Fruit fly (Drosophila melanogaster) whole organism, embryonic: ENCODE data around the gene CG3703.

Source experiments
- CG11247 ChIP-seq: fragments of 200-800 bp; sonication (Bioruptor generic); IDR thresholded peaks from 2 replicates; pipeline ENCODE4 v1.3.6; 2022; ENCODE audit warnings: missing biosample characterization, missing genetic modification characterization
- CG12659 ChIP-seq: fragments of 200-800 bp; sonication (Bioruptor generic); optimal IDR thresholded peaks from 3 replicates; lab custom pipeline; 2017; ENCODE audit warnings: mild to moderate bottlenecking, missing biosample characterization, missing genetic modification reagents, missing genetic modification characterization
- CG12942 ChIP-seq: fragments of 200-800 bp; sonication (Bioruptor generic); optimal IDR thresholded peaks from 3 replicates; lab custom pipeline; 2016; ENCODE audit warnings: missing biosample characterization, missing genetic modification characterization
- CG1603 ChIP-seq: fragments of 200-800 bp; sonication (Bioruptor generic); optimal IDR thresholded peaks from 2 replicates; lab custom pipeline; 2019; ENCODE audit warnings: missing biosample characterization, mild to moderate bottlenecking, missing genetic modification characterization, moderate library complexity
- CG16813 ChIP-seq: fragments of 200-800 bp; sonication (Bioruptor generic); IDR thresholded peaks from 3 replicates; pipeline ENCODE4 v1.3.6; 2022; ENCODE audit warnings: missing biosample characterization, missing genetic modification characterization; ENCODE audit not compliant: partially characterized antibody
- CG17802 ChIP-seq: fragments of 200-800 bp; sonication (Bioruptor generic); optimal IDR thresholded peaks from 2 replicates; lab custom pipeline; 2018; ENCODE audit warnings: missing biosample characterization, mild to moderate bottlenecking, missing genetic modification characterization, moderate library complexity
- CG18599 ChIP-seq: fragments of 200-800 bp; sonication (Bioruptor generic); optimal IDR thresholded peaks from 3 replicates; lab custom pipeline; 2017; ENCODE audit warnings: missing biosample characterization, missing genetic modification characterization, mild to moderate bottlenecking, moderate library complexity, missing genetic modification reagents
- CG2116 ChIP-seq: fragments of 200-800 bp; sonication (Bioruptor generic); optimal IDR thresholded peaks from 3 replicates; lab custom pipeline; 2018; ENCODE audit warnings: missing biosample characterization, mild to moderate bottlenecking, missing genetic modification characterization
- CG2129 ChIP-seq: fragments of 200-800 bp; sonication (Bioruptor generic); IDR thresholded peaks from 2 replicates; pipeline ENCODE4 v1.3.6; 2022; ENCODE audit warnings: missing biosample characterization, missing genetic modification characterization; ENCODE audit not compliant: partially characterized antibody
- CG31441 ChIP-seq: fragments of 200-800 bp; sonication (Bioruptor generic); IDR thresholded peaks from 2 replicates; pipeline ENCODE4 v1.3.6; 2022; ENCODE audit warnings: missing biosample characterization, missing genetic modification characterization
- CG3281 ChIP-seq: fragments of 200-800 bp; sonication (Bioruptor generic); optimal IDR thresholded peaks from 3 replicates; lab custom pipeline; 2017; ENCODE audit warnings: missing biosample characterization, mild to moderate bottlenecking, missing genetic modification characterization
- CG34224 ChIP-seq: fragments of 200-800 bp; sonication (Bioruptor generic); IDR thresholded peaks from 3 replicates; pipeline ENCODE4 v1.3.6; 2022; ENCODE audit warnings: missing biosample characterization, missing genetic modification characterization; ENCODE audit not compliant: partially characterized antibody
- CG6765 ChIP-seq: fragments of 200-800 bp; sonication (Bioruptor generic); optimal IDR thresholded peaks from 3 replicates; lab custom pipeline; 2017; ENCODE audit warnings: missing biosample characterization, mild to moderate bottlenecking, missing genetic modification characterization
- CG7372 ChIP-seq: fragments of 200-800 bp; sonication (Bioruptor generic); IDR thresholded peaks from 2 replicates; pipeline ENCODE4 v1.3.6; 2022; ENCODE audit warnings: missing biosample characterization, missing genetic modification characterization
- CG8290 ChIP-seq, 3 experiments: fragments of 200-800 bp; sonication (Bioruptor generic); optimal IDR thresholded peaks; 2 replicates each; lab custom pipeline; 2016 to 2019; ENCODE audit warnings: missing biosample characterization in 3 of 3, missing genetic modification characterization in 3 of 3, mild to moderate bottlenecking in 2 of 3, moderate library complexity in 1 of 3
- CG9876 ChIP-seq: fragments of 200-800 bp; sonication (Bioruptor generic); optimal IDR thresholded peaks from 2 replicates; lab custom pipeline; 2016; ENCODE audit warnings: missing biosample characterization, missing genetic modification characterization
- CkIIα-i1 ChIP-seq: fragments of 200-800 bp; sonication (Bioruptor generic); IDR thresholded peaks from 2 replicates; pipeline ENCODE4 v1.3.6; 2022; ENCODE audit warnings: missing biosample characterization, missing genetic modification characterization
- D19B ChIP-seq: fragments of 200-800 bp; sonication (Bioruptor generic); optimal IDR thresholded peaks from 2 replicates; lab custom pipeline; 2017; ENCODE audit warnings: missing biosample characterization, mild to moderate bottlenecking, missing genetic modification characterization
- Hr39 ChIP-seq: fragments of >200 bp; optimal IDR thresholded peaks from 2 replicates; lab custom pipeline; 2017
- Mrtf ChIP-seq: fragments of 200-800 bp; sonication (Bioruptor generic); IDR thresholded peaks from 3 replicates; pipeline ENCODE4 v1.3.6; 2022; ENCODE audit warnings: missing biosample characterization, missing genetic modification characterization
- NfI ChIP-seq: fragments of 200-800 bp; sonication (Bioruptor generic); optimal IDR thresholded peaks from 3 replicates; lab custom pipeline; 2018; ENCODE audit warnings: missing biosample characterization, mild to moderate bottlenecking, missing genetic modification characterization, moderate library complexity
- Oaz ChIP-seq: fragments of 200-800 bp; sonication (Bioruptor generic); IDR thresholded peaks from 2 replicates; pipeline ENCODE4 v1.3.6; 2022; ENCODE audit warnings: missing biosample characterization, missing genetic modification characterization
- Pdp1 ChIP-seq, 2 experiments: fragments of 200-800 bp; sonication (Bioruptor generic); optimal IDR thresholded peaks; 3 replicates each; lab custom pipeline; 2016; ENCODE audit warnings: missing biosample characterization in 2 of 2, missing genetic modification characterization in 2 of 2, mild to moderate bottlenecking in 1 of 2, moderate library complexity in 1 of 2
- Ptx1 ChIP-seq: fragments of 200-800 bp; sonication (Bioruptor generic); IDR thresholded peaks from 2 replicates; pipeline ENCODE4 v1.3.6; 2022; ENCODE audit warnings: missing biosample characterization, missing genetic modification characterization
- Scr ChIP-seq: fragments of 200-800 bp; sonication (Bioruptor generic); IDR thresholded peaks from 2 replicates; pipeline ENCODE4 v1.3.6; 2022; ENCODE audit warnings: missing biosample characterization, missing genetic modification characterization; ENCODE audit not compliant: partially characterized antibody
- Stat92E ChIP-seq, 3 experiments: fragments of >200 bp in 2 of 3; fragments of 200-800 bp in 1 of 3; sonication (Bioruptor generic) in 1 of 3; optimal IDR thresholded peaks; 2 replicates each; lab custom pipeline; 2017 to 2019; ENCODE audit warnings: missing biosample characterization in 3 of 3, missing genetic modification characterization in 3 of 3, mild to moderate bottlenecking in 1 of 3, moderate library complexity in 1 of 3
- Xrp1 ChIP-seq: fragments of 200-800 bp; sonication (Bioruptor generic); IDR thresholded peaks from 2 replicates; pipeline ENCODE4 v1.3.6; 2022; ENCODE audit warnings: missing biosample characterization, missing genetic modification characterization
- al ChIP-seq: fragments of 200-800 bp; sonication (Bioruptor generic); IDR thresholded peaks from 2 replicates; pipeline ENCODE4 v1.3.6; 2022; ENCODE audit warnings: missing biosample characterization, missing genetic modification characterization
- ash1 ChIP-seq: fragments of 200-800 bp; sonication (Bioruptor generic); optimal IDR thresholded peaks from 2 replicates; lab custom pipeline; 2018; ENCODE audit warnings: missing biosample characterization, mild to moderate bottlenecking, missing genetic modification characterization
- bbx ChIP-seq: fragments of 200-800 bp; sonication (Bioruptor generic); IDR thresholded peaks from 2 replicates; pipeline ENCODE4 v1.3.6; 2022; ENCODE audit warnings: missing biosample characterization, missing genetic modification characterization; ENCODE audit not compliant: partially characterized antibody
- chn ChIP-seq: fragments of 200-800 bp; sonication (Bioruptor generic); optimal IDR thresholded peaks from 2 replicates; lab custom pipeline; 2016; ENCODE audit warnings: missing biosample characterization, missing genetic modification characterization
- dm ChIP-seq: fragments of 200-800 bp; sonication (Bioruptor generic); optimal IDR thresholded peaks from 3 replicates; lab custom pipeline; 2016; ENCODE audit warnings: missing biosample characterization, missing genetic modification characterization
- dpn ChIP-seq, 2 experiments: fragments of 200-800 bp; sonication (Bioruptor generic); optimal IDR thresholded peaks; 3 replicates each; lab custom pipeline; 2016; ENCODE audit warnings: missing biosample characterization in 2 of 2, missing genetic modification characterization in 2 of 2
- en ChIP-seq: fragments of 200-800 bp; sonication (Bioruptor generic); optimal IDR thresholded peaks from 2 replicates; lab custom pipeline; 2016; ENCODE audit warnings: missing biosample characterization, missing genetic modification characterization
- her ChIP-seq: fragments of 200-800 bp; sonication (Bioruptor generic); optimal IDR thresholded peaks from 2 replicates; lab custom pipeline; 2016; ENCODE audit warnings: missing biosample characterization, missing genetic modification characterization
- hth ChIP-seq: fragments of >200 bp; optimal IDR thresholded peaks from 2 replicates; lab custom pipeline; 2017; ENCODE audit warnings: inconsistent platforms
- kah ChIP-seq: fragments of 200-800 bp; sonication (Bioruptor generic); optimal IDR thresholded peaks from 2 replicates; lab custom pipeline; 2018; ENCODE audit warnings: missing biosample characterization, mild to moderate bottlenecking, missing genetic modification characterization
- kni ChIP-seq: fragments of 200-800 bp; sonication (Bioruptor generic); optimal IDR thresholded peaks from 3 replicates; lab custom pipeline; 2017; ENCODE audit warnings: mild to moderate bottlenecking, missing biosample characterization, missing genetic modification reagents, missing genetic modification characterization
- nom ChIP-seq: fragments of 200-800 bp; sonication (Bioruptor generic); optimal IDR thresholded peaks from 2 replicates; lab custom pipeline; 2017; ENCODE audit warnings: missing biosample characterization, missing genetic modification characterization, mild to moderate bottlenecking, moderate library complexity, missing genetic modification reagents
- prd ChIP-seq, 3 experiments: fragments of >200 bp in 2 of 3; fragments of 200-800 bp in 1 of 3; sonication (Bioruptor generic) in 1 of 3; optimal IDR thresholded peaks in 2 of 3; IDR thresholded peaks in 1 of 3; 2 replicates in 2 of 3; 3 replicates in 1 of 3; pipeline versions ENCODE4 v1.3.6 to Lab custom; 2017 to 2022; ENCODE audit warnings: missing biosample characterization in 1 of 3, missing genetic modification characterization in 1 of 3
- ro ChIP-seq: fragments of 200-800 bp; sonication (Bioruptor generic); IDR thresholded peaks from 2 replicates; pipeline ENCODE4 v1.3.6; 2022; ENCODE audit warnings: missing biosample characterization, missing genetic modification characterization
- salm ChIP-seq: fragments of 200-800 bp; sonication (Bioruptor generic); optimal IDR thresholded peaks from 2 replicates; lab custom pipeline; 2018; ENCODE audit warnings: missing biosample characterization, mild to moderate bottlenecking, missing genetic modification characterization
- stwl ChIP-seq: fragments of 200-800 bp; sonication (Bioruptor generic); optimal IDR thresholded peaks from 3 replicates; lab custom pipeline; 2018; ENCODE audit warnings: missing biosample characterization, mild to moderate bottlenecking, missing genetic modification characterization, moderate library complexity
- tgo ChIP-seq: fragments of 200-800 bp; sonication (Bioruptor generic); IDR thresholded peaks from 3 replicates; pipeline ENCODE4 v1.3.6; 2022; ENCODE audit warnings: missing biosample characterization, missing genetic modification characterization
- tx ChIP-seq: fragments of 200-800 bp; sonication (Bioruptor generic); optimal IDR thresholded peaks from 2 replicates; lab custom pipeline; 2016; ENCODE audit warnings: missing biosample characterization, missing genetic modification characterization
- zf30C ChIP-seq: fragments of 200-800 bp; sonication (Bioruptor generic); optimal IDR thresholded peaks from 3 replicates; lab custom pipeline; 2018; ENCODE audit warnings: missing biosample characterization, mild to moderate bottlenecking, missing genetic modification characterization
- zfh2 ChIP-seq: fragments of 200-800 bp; sonication (Bioruptor generic); optimal IDR thresholded peaks from 2 replicates; lab custom pipeline; 2016; ENCODE audit warnings: missing biosample characterization, missing genetic modification characterization

The CG3703 gene

dm6 chrX:935049-935900 is 10.3 kb downstream of the CG3703 start, which contains the start of gene TRAM (continued):
- TF ChIP-seq CG17802 (tag; lab: Kevin White, UChicago): peak; percentile 89
- TF ChIP-seq CG12659 (GFP tag; lab: Kevin White, UChicago): peak; percentile 99
- TF ChIP-seq CG11247 (GFP tag; lab: Robert Waterston, UW): peak; percentile 99
- peak; percentile 95 to 98 for TF ChIP-seq Pdp1 (GFP tag; optimal IDR thresholded peaks at IDR 0.05; lab: Kevin White, UChicago)
- TF ChIP-seq CG16813 (GFP tag; lab: Robert Waterston, UW): peak; percentile 87
- TF ChIP-seq chn: peak; percentile 99
- TF ChIP-seq CG1603 (tag; lab: Kevin White, UChicago): peak; percentile 97
- peak; percentile 98 for TF ChIP-seq CG12942 (GFP tag; lab: Kevin White, UChicago)
- peak; percentile 99 for TF ChIP-seq Mrtf (GFP tag; lab: Robert Waterston, UW)
- TF ChIP-seq Ptx1 (GFP tag; lab: Robert Waterston, UW): peak; percentile 99
- TF ChIP-seq CG2129 (GFP tag; lab: Robert Waterston, UW): peak; percentile 56
- peak; percentile 98 for TF ChIP-seq Oaz
- peak; percentile 83 for TF ChIP-seq Scr (GFP tag; lab: Robert Waterston, UW)
- peak; percentile 98 for TF ChIP-seq tx (GFP tag; lab: Kevin White, UChicago)
- peak; percentile 98 for TF ChIP-seq nom (GFP tag; lab: Kevin White, UChicago)
- TF ChIP-seq salm (tag; lab: Kevin White, UChicago): peak; percentile 93
- TF ChIP-seq CkIIα-i1 (GFP tag; lab: Robert Waterston, UW): peak; percentile 91
- TF ChIP-seq kni (GFP tag; lab: Kevin White, UChicago): peak; percentile 97
- TF ChIP-seq CG7372 (GFP tag; lab: Robert Waterston, UW): peak; percentile 99
- peak; percentile 62 for TF ChIP-seq stwl
- TF ChIP-seq NfI (GFP tag; lab: Kevin White, UChicago): peak; percentile 98
- TF ChIP-seq her (GFP tag; lab: Kevin White, UChicago): peak; percentile 97
- TF ChIP-seq CG9876 (GFP tag; lab: Kevin White, UChicago): peak; percentile 98
- TF ChIP-seq CG31441 (GFP tag; lab: Robert Waterston, UW): peak; percentile 96
- peak; percentile 79 for TF ChIP-seq bbx (GFP tag; lab: Robert Waterston, UW)
- peak; percentile 93 for TF ChIP-seq ash1 (GFP tag; lab: Kevin White, UChicago)
- TF ChIP-seq prd (optimal IDR thresholded peaks at IDR 0.05; lab: Kevin White, UChicago): no peak
- TF ChIP-seq prd (GFP tag; IDR thresholded peaks at IDR 0.05; lab: Robert Waterston, UW): peak; percentile 100
- peak; percentile 99 for TF ChIP-seq al
- peak; percentile 96 for TF ChIP-seq CG8290 (GFP tag; optimal IDR thresholded peaks at IDR 0.05; lab: Kevin White, UChicago)
- TF ChIP-seq CG8290 (tag; optimal IDR thresholded peaks at IDR 0.05; lab: Kevin White, UChicago): peak; percentile 97 to 99
- TF ChIP-seq en (GFP tag; lab: Kevin White, UChicago): peak; percentile 95
- peak; percentile 49 for TF ChIP-seq zf30C (GFP tag; lab: Kevin White, UChicago)
- TF ChIP-seq hth (lab: Kevin White, UChicago): no peak
- peak; percentile 95 for TF ChIP-seq CG6765 (GFP tag; lab: Kevin White, UChicago)
- TF ChIP-seq kah (GFP tag; lab: Kevin White, UChicago): peak; percentile 94
- peak; percentile 87 for TF ChIP-seq CG2116 (GFP tag; lab: Kevin White, UChicago)
- TF ChIP-seq D19B (GFP tag; lab: Kevin White, UChicago): peak; percentile 92
- peak; percentile 98 for TF ChIP-seq CG3281 (GFP tag; lab: Kevin White, UChicago)
- peak; percentile 99 for TF ChIP-seq Xrp1 (GFP tag; lab: Robert Waterston, UW)
- peak; percentile 98 for TF ChIP-seq ro
- peak; percentile 97 for TF ChIP-seq Hr39 (lab: Kevin White, UChicago)
- TF ChIP-seq dpn (GFP tag; optimal IDR thresholded peaks at IDR 0.05; lab: Kevin White, UChicago): peak; percentile 98 to 99
- peak; percentile 98 for TF ChIP-seq dm (GFP tag; lab: Kevin White, UChicago)
- TF ChIP-seq zfh2 (GFP tag; lab: Kevin White, UChicago): peak; percentile 98
- TF ChIP-seq CG18599 (GFP tag; lab: Kevin White, UChicago): peak; percentile 99
- peak; percentile 68 for TF ChIP-seq CG34224 (GFP tag; lab: Robert Waterston, UW)
- peak in 1 of 3 experiments; percentile 90 for TF ChIP-seq Stat92E (GFP tag; optimal IDR thresholded peaks at IDR 0.05; lab: Kevin White, UChicago)
- peak; percentile 98 for TF ChIP-seq tgo (GFP tag; lab: Robert Waterston, UW)
